Worm (Caenorhabditis elegans): ENCODE measurements around the gene C06C3.3.

DNA sequence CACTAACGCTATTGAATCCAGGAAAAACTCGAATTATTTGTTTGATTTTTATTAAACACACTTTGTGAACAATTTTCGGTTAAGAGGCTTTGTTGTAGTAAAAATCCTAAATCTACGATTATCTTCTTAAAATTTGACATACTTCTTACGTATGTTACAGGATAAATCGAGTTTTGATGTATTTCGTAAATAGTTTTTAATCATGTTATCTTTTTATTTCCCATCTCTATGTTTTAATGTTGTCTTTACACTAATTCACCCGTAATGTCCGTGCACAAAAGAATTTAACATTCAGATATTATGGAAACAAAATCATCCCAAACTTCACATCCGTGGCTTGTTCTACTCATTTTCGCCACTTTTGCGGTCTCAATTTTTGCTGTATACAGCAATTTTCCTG is 48.6 kb downstream of the C06C3.3 start, which contains the start of gene egli-1:
- no peak for TF ChIP-seq hlh-15 (tag; optimal IDR thresholded peaks at IDR 0.05)
- no peak for TF ChIP-seq Y22D7AL.16 (tag; optimal IDR thresholded peaks at IDR 0.05)
- no peak for TF ChIP-seq nhr-11 (tag; optimal IDR thresholded peaks at IDR 0.05)
- no peak for TF ChIP-seq ceh-14 (tag; optimal IDR thresholded peaks at IDR 0.05)
- TF ChIP-seq C08G9.2 (tag; optimal IDR thresholded peaks at IDR 0.05): no peak
- TF ChIP-seq unc-55 (GFP tag; optimal IDR thresholded peaks at IDR 0.05): no peak
- no peak for TF ChIP-seq ama-1 (optimal IDR thresholded peaks at IDR 0.05)
- no peak for TF ChIP-seq tbx-7 (tag; optimal IDR thresholded peaks at IDR 0.05)
- TF ChIP-seq hlh-30 (tag; optimal IDR thresholded peaks at IDR 0.05; ENCODE audit: insufficient read depth): no peak
- TF ChIP-seq pag-3 (tag; optimal IDR thresholded peaks at IDR 0.05; ENCODE audit: borderline replicate concordance): no peak
- TF ChIP-seq fax-1 (tag; optimal IDR thresholded peaks at IDR 0.05): no peak
